Worm (Caenorhabditis elegans): ENCODE data around the gene inx-11.

DNA sequence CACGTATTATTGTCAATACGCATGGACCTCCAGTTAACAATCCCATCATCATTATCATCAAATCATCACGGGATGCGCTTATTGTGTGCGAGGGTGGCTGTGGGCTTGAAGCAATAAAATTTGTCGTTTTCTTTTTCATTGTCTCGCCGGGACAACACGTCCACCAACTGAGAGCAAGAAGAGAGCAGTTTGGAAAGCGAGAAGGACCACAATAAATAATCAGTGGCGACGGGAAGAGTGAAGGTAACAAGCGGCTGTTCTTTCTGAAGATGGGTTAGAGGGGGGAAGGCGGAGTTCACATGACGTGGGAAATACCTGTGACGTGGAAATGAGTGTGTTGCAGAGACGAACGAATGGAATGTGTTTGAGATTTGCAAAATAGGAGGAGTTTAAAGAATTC is 31.7 kb downstream of the inx-11 start:
- no peak for TF ChIP-seq dao-5 (tag; optimal IDR thresholded peaks at IDR 0.05)
- TF ChIP-seq W03F9.2 (tag; optimal IDR thresholded peaks at IDR 0.05), result no peak

Data from whole organism, L4/young adult.